Worm (Caenorhabditis elegans): ENCODE measurements around the gene rbc-2.

DNA sequence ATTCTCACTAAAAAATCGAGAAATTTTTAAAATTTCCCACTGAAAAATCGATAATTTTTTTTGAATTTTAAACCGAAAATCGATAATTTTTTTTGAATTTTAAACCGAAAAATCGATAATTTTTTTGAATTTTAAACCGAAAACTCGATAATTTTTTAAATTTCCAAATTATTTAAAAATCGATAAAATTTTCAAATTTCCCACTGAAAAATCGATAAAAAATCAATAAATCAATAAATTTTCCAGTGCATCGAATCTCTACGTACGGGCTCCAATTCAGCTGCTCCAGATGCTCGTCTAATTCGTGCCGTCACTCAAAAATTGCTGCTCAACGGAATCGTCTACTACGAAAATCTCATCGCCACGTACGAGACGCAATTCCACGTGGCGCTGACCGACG lies 49.9 kb downstream of the rbc-2 start:
- TF ChIP-seq tra-4 (tag; optimal IDR thresholded peaks at IDR 0.05) (no peak), ama-1 (optimal IDR thresholded peaks at IDR 0.05) (no peak), ets-7 (tag; optimal IDR thresholded peaks at IDR 0.05) (no peak), hmg-4 (GFP tag; optimal IDR thresholded peaks at IDR 0.05) (no peak), B0310.2 (tag; optimal IDR thresholded peaks at IDR 0.05) (no peak), flt-1 (GFP tag; IDR thresholded peaks at IDR 0.05) (no peak)

Data from whole organism, early embryonic.